Worm (Caenorhabditis elegans) whole organism, midembryonic: ENCODE measurements around the gene set-16.

Experiments used
- flt-1 ChIP-seq: fragments of 200-800 bp; sonication (Bioruptor generic); IDR thresholded peaks from 2 replicates; pipeline ENCODE4 v1.3.6; 2022; ENCODE audit warnings: missing genetic modification characterization, missing compliant biosample characterization
- med-1 ChIP-seq: sonication (generic microtip); optimal IDR thresholded peaks from 2 replicates; lab custom pipeline; 2017; ENCODE audit warnings: missing genetic modification characterization, mild to moderate bottlenecking, missing compliant biosample characterization, antibody characterized with exemption, missing genetic modification reagents; ENCODE audit not compliant: insufficient read depth
- ref-1 ChIP-seq: fragments of 200-800 bp; sonication (Bioruptor generic); conservative IDR thresholded peaks from 2 replicates; pipeline ENCODE4 v1.3.6; 2022; ENCODE audit warnings: missing genetic modification reagents, missing genetic modification characterization, missing compliant biosample characterization
- tab-1 ChIP-seq: fragments of 200-800 bp; sonication (Bioruptor generic); IDR thresholded peaks from 2 replicates; pipeline ENCODE4 v1.3.6; 2022; ENCODE audit warnings: missing genetic modification characterization, missing compliant biosample characterization
- ztf-23 ChIP-seq: fragments of 200-800 bp; sonication (Bioruptor generic); IDR thresholded peaks from 2 replicates; pipeline ENCODE4 v1.3.6; 2022; ENCODE audit warnings: missing genetic modification reagents, missing genetic modification characterization, missing compliant biosample characterization
- ztf-29 ChIP-seq: fragments of 200-800 bp; sonication (Bioruptor generic); IDR thresholded peaks from 2 replicates; pipeline ENCODE4 v1.3.6; 2022; ENCODE audit warnings: missing genetic modification reagents, missing genetic modification characterization, missing compliant biosample characterization

DNA sequence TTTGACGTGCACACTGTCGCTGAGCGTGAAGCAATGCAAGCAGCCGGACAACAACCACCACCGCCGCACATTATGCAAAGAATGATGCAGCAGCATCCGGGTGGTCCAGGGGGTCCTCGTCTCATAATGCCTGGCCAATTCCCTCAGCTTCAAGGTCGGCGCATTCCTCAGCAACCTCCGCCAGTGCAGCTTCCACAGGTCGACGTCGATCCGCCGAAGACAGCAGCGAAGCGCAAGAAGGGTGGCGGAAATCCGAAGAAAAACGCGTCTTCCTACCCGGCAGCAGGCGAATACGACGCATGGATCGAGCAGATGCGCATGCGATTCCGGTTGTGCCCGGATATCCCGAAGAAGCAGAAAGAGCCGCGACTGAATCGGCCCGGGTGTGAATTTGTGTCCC is 7.7 kb downstream of the set-16 start:
- TF ChIP-seq ztf-23 (GFP tag; lab: Robert Waterston, UW) (0 out of 2 replicates have a peak, but pooled peaks have one; percentile 43), ref-1 (GFP tag; lab: Robert Waterston, UW) (no peak), tab-1 (no peak), flt-1 (GFP tag; lab: Robert Waterston, UW) (no peak), ztf-29 (no peak), med-1 (GFP tag; lab: Kevin White, UChicago) (no peak)
